Worm (Caenorhabditis elegans): ENCODE results near the gene K01G5.10.
A peak's percentile ranks its signal among the peaks of the same experiment; 100 is the strongest.

The K01G5.10 gene

DNA sequence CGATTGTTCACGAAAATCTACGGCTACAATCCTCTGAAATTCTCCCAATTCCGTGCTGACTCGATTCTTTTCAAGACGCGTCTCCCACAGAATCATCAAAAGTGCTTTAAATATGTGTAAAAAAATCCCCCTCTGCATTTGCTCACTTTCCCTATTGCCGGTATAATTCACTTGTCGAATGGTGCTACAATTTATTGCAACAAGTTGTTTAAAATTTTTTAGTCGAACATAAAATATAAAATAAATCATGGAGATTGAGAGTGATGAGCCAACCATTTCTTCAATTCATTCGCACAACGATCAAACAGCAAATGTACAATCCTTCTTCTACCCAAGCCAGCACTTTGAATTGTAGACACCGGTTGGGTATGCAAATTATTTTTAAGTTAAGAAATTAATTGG lies 11.9 kb downstream of the K01G5.10 start:
- TF ChIP-seq madf-2 (tag; optimal IDR thresholded peaks at IDR 0.05) (no peak), unc-55 (GFP tag; optimal IDR thresholded peaks at IDR 0.05) (no peak), ceh-22 (tag; optimal IDR thresholded peaks at IDR 0.05) (no peak), hlh-30 (tag; optimal IDR thresholded peaks at IDR 0.05; ENCODE audit: insufficient read depth) (no peak)

ce11 chrIII:10742382-10742860 lies 15.9 kb downstream of the K01G5.10 start, which contains the start of the genes tbb-1 and rib-2:
Gene tbb-1 (minus strand): TSS chrIII:10742432.
Gene rib-2 (plus strand): TSS chrIII:10742810.
- TF ChIP-seq ceh-14 (tag; optimal IDR thresholded peaks at IDR 0.05) (peak; percentile 11), nfya-1 (tag; optimal IDR thresholded peaks at IDR 0.05) (peak; percentile 34), ceh-30 (tag; optimal IDR thresholded peaks at IDR 0.05) (peak; percentile 32), pag-3 (tag; optimal IDR thresholded peaks at IDR 0.05; ENCODE audit: borderline replicate concordance) (no peak), npax-4 (tag; optimal IDR thresholded peaks at IDR 0.05) (no peak), ceh-22 (tag; optimal IDR thresholded peaks at IDR 0.05) (no peak), elt-2 (tag; optimal IDR thresholded peaks at IDR 0.05) (peak; percentile 37), ceh-31 (tag; optimal IDR thresholded peaks at IDR 0.05) (peak; percentile 21), ets-4 (tag; optimal IDR thresholded peaks at IDR 0.05) (no peak), K09A11.1 (tag; optimal IDR thresholded peaks at IDR 0.05; ENCODE audit: insufficient read depth) (no peak), ceh-34 (tag; optimal IDR thresholded peaks at IDR 0.05) (peak; percentile 24), tbx-2 (tag; optimal IDR thresholded peaks at IDR 0.05) (peak; percentile 21), unc-42 (tag; optimal IDR thresholded peaks at IDR 0.05) (peak; percentile 31)

DNA sequence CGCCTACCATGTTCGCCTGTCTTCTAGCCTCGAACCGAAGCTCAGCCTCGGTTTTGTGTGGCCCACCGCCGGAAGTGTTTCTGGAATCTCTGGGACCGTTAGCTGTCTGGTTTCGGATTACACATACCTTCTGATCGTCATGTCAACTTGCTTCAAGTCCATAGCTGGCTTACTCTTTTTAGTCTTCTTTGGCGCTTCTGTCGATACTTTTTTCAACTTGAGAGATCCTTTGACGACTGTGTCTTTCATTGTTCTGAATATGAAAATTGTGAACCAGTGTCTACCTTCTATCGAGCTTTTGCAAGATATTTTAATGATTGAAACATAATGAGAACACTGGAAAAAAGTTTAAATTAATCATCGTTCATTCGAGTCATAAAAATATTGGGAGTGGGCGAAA lies 17.8 kb downstream of the K01G5.10 start, which contains the start of gene K01G5.8:
TSS of gene K01G5.8 (minus strand) at position 255 of the 400 bp plus-strand sequence.
- TF ChIP-seq ama-1 (optimal IDR thresholded peaks at IDR 0.05) (no peak), ztf-16 (tag; optimal IDR thresholded peaks at IDR 0.05) (no peak), hlh-8 (tag; optimal IDR thresholded peaks at IDR 0.05) (no peak), sdc-2 (tag; optimal IDR thresholded peaks at IDR 0.05) (no peak), ceh-48 (tag; optimal IDR thresholded peaks at IDR 0.05) (no peak), ceh-24 (tag; optimal IDR thresholded peaks at IDR 0.05) (no peak), odd-2 (tag; optimal IDR thresholded peaks at IDR 0.05) (no peak), npax-4 (tag; optimal IDR thresholded peaks at IDR 0.05) (no peak), sox-4 (tag; optimal IDR thresholded peaks at IDR 0.05) (no peak), pros-1 (tag; optimal IDR thresholded peaks at IDR 0.05) (no peak), hlh-15 (tag; optimal IDR thresholded peaks at IDR 0.05) (no peak), hlh-6 (tag; optimal IDR thresholded peaks at IDR 0.05) (no peak), dve-1 (tag; optimal IDR thresholded peaks at IDR 0.05) (no peak), nhr-11 (tag; optimal IDR thresholded peaks at IDR 0.05) (no peak), rnt-1 (tag; optimal IDR thresholded peaks at IDR 0.05) (no peak), ref-2 (tag; optimal IDR thresholded peaks at IDR 0.05) (no peak), gmeb-2 (tag; optimal IDR thresholded peaks at IDR 0.05) (no peak), nfya-1 (tag; optimal IDR thresholded peaks at IDR 0.05) (no peak), ahr-1 (tag; optimal IDR thresholded peaks at IDR 0.05) (no peak)

ce11 chrIII:10739902-10740301 lies 18.4 kb downstream of the K01G5.10 start:
- peak; percentile 34 for TF ChIP-seq tbx-2 (tag; optimal IDR thresholded peaks at IDR 0.05)
- TF ChIP-seq ceh-34 (tag; optimal IDR thresholded peaks at IDR 0.05): peak; percentile 78
- peak; percentile 50 for TF ChIP-seq ama-1 (optimal IDR thresholded peaks at IDR 0.05)
- TF ChIP-seq ceh-30 (tag; optimal IDR thresholded peaks at IDR 0.05): no peak
- TF ChIP-seq elt-2 (tag; optimal IDR thresholded peaks at IDR 0.05): peak; percentile 12
- TF ChIP-seq pat-9 (tag; optimal IDR thresholded peaks at IDR 0.05): no peak
- TF ChIP-seq ceh-31 (tag; optimal IDR thresholded peaks at IDR 0.05): peak; percentile 37
- TF ChIP-seq nfya-1 (tag; optimal IDR thresholded peaks at IDR 0.05): peak; percentile 9
- TF ChIP-seq pha-4 (tag; optimal IDR thresholded peaks at IDR 0.05): no peak
- peak; percentile 30 for TF ChIP-seq unc-42 (tag; optimal IDR thresholded peaks at IDR 0.05)
- peak; percentile 68 for TF ChIP-seq ceh-48 (tag; optimal IDR thresholded peaks at IDR 0.05)
